Fruit fly (Drosophila melanogaster): ENCODE measurements around the gene CG4456.
A peak's percentile ranks its signal among the peaks of the same experiment; 100 is the strongest.

Gene CG4456

dm6 chr3L:9376573-9376972 is 4.1 kb downstream of the CG4456 start:
- TF ChIP-seq OdsH (GFP tag; optimal IDR thresholded peaks at IDR 0.05) (no peak), N (GFP tag; optimal IDR thresholded peaks at IDR 0.05) (no peak), rgr (GFP tag; optimal IDR thresholded peaks at IDR 0.05) (no peak), brk (GFP tag; optimal IDR thresholded peaks at IDR 0.05) (no peak), foxo (GFP tag; optimal IDR thresholded peaks at IDR 0.05) (no peak), Jra (GFP tag; optimal IDR thresholded peaks at IDR 0.05) (no peak), Rel (GFP tag; optimal IDR thresholded peaks at IDR 0.05) (no peak), Rel (tag; optimal IDR thresholded peaks at IDR 0.05) (no peak), dl (GFP tag; optimal IDR thresholded peaks at IDR 0.05; ENCODE audit: insufficient read depth in 1 of 2, partially characterized antibody in 2 of 2) (no peak), Dfd (GFP tag; optimal IDR thresholded peaks at IDR 0.05) (no peak), Abd-B (GFP tag; optimal IDR thresholded peaks at IDR 0.05) (no peak), woc (GFP tag; optimal IDR thresholded peaks at IDR 0.05) (no peak), CG32264 (GFP tag; optimal IDR thresholded peaks at IDR 0.05) (no peak), Hr83 (GFP tag; optimal IDR thresholded peaks at IDR 0.05; ENCODE audit: poor library complexity, severe bottlenecking) (no peak)

DNA sequence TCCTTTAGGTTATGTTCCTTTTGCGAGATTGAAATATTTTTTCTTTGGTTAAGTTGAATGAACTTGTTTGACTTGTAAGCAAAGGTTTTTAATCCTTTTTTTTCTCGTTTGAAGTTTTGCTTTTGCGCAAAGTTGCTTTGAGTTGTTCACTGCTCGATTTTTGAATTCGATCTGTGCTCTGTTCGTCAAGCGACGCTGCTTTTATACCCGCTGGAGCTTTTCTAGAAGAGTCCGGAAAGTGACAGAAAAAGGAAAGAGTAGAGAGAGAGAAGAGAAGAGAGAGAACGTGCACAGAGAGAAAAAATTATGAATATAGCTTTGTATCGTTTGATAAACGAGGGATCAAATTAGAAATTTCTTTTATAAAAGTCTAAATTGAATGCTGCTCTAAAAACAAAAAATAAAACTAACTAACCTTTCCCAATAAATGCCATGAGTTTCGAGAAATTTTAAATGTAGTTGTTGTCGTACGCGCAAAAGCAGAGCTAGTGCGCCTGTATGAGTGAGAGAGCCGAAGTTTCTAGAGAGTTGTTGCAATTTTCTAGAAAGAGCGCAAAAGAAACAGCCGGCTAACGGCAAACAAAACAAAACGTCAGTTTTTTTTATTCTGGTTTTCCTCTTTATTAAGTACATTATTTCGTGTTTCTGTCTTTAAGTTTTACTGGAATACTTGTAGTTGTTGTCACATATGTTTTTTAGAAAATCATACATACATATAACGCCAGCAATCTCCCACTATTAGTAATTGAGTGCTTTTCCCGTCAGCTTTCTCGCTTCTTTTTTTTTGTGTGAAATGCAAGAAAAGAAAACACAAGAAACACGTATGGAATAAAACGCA is 4.9 kb downstream of the CG4456 start, which contains the start of gene Hsp26:
Hsp26 (minus strand) TSS at position 230 of the 838 bp plus-strand sequence.
- TF ChIP-seq h (GFP tag; optimal IDR thresholded peaks at IDR 0.05) (peak; percentile 97), dmrt93B (GFP tag; optimal IDR thresholded peaks at IDR 0.05) (peak; percentile 60), usp (GFP tag; optimal IDR thresholded peaks at IDR 0.05) (no peak), CG9705 (GFP tag; optimal IDR thresholded peaks at IDR 0.05) (no peak), woc (GFP tag; optimal IDR thresholded peaks at IDR 0.05) (peak; percentile 92), Hr83 (GFP tag; optimal IDR thresholded peaks at IDR 0.05; ENCODE audit: poor library complexity, severe bottlenecking) (peak; percentile 6), Sp1 (GFP tag; optimal IDR thresholded peaks at IDR 0.05) (peak; percentile 89), ey (GFP tag; optimal IDR thresholded peaks at IDR 0.05) (peak; percentile 96), Rel (GFP tag; optimal IDR thresholded peaks at IDR 0.05) (peak; percentile 0), Rel (tag; optimal IDR thresholded peaks at IDR 0.05) (peak; percentile 52), Dfd (GFP tag; optimal IDR thresholded peaks at IDR 0.05) (no peak), OdsH (GFP tag; optimal IDR thresholded peaks at IDR 0.05) (peak; percentile 96), pan (optimal IDR thresholded peaks at IDR 0.05) (no peak), N (GFP tag; optimal IDR thresholded peaks at IDR 0.05) (no peak), HLH106 (tag; optimal IDR thresholded peaks at IDR 0.05) (peak; percentile 84), brk (GFP tag; optimal IDR thresholded peaks at IDR 0.05) (peak; percentile 97), psq (GFP tag; optimal IDR thresholded peaks at IDR 0.05) (peak; percentile 94), foxo (GFP tag; optimal IDR thresholded peaks at IDR 0.05) (peak; percentile 52 to 94), Myc (optimal IDR thresholded peaks at IDR 0.05) (no peak), lola (GFP tag; optimal IDR thresholded peaks at IDR 0.05) (no peak), Abd-B (GFP tag; optimal IDR thresholded peaks at IDR 0.05) (no peak), br (GFP tag; optimal IDR thresholded peaks at IDR 0.05) (peak; percentile 95), dl (GFP tag; optimal IDR thresholded peaks at IDR 0.05; ENCODE audit: insufficient read depth in 1 of 2, partially characterized antibody in 2 of 2) (peak; percentile 23 to 25), tai (GFP tag; optimal IDR thresholded peaks at IDR 0.05) (no peak), rgr (GFP tag; optimal IDR thresholded peaks at IDR 0.05) (peak; percentile 96), Hr78 (GFP tag; optimal IDR thresholded peaks at IDR 0.05) (no peak), Vsx2 (GFP tag; optimal IDR thresholded peaks at IDR 0.05; ENCODE audit: partially characterized antibody) (peak; percentile 67), fru (GFP tag; optimal IDR thresholded peaks at IDR 0.05) (peak; percentile 95), sage (GFP tag; optimal IDR thresholded peaks at IDR 0.05) (peak; percentile 89), Jra (GFP tag; optimal IDR thresholded peaks at IDR 0.05) (peak; percentile 87), CrebA (GFP tag; optimal IDR thresholded peaks at IDR 0.05; ENCODE audit: borderline replicate concordance) (no peak), GATAd (GFP tag; optimal IDR thresholded peaks at IDR 0.05) (no peak), sv (GFP tag; optimal IDR thresholded peaks at IDR 0.05) (peak; percentile 75), dsf (GFP tag; optimal IDR thresholded peaks at IDR 0.05; ENCODE audit: borderline replicate concordance) (peak; percentile 59), Hnf4 (GFP tag; optimal IDR thresholded peaks at IDR 0.05) (peak; percentile 93), Mio (GFP tag; optimal IDR thresholded peaks at IDR 0.05) (peak; percentile 30), jim (GFP tag; optimal IDR thresholded peaks at IDR 0.05) (peak; percentile 79), CG32264 (GFP tag; optimal IDR thresholded peaks at IDR 0.05) (peak; percentile 86), Dif (GFP tag; optimal IDR thresholded peaks at IDR 0.05; ENCODE audit: partially characterized antibody) (peak; percentile 66)
